Fruit fly (Drosophila melanogaster) whole organism, prepupa: Measurements from ENCODE around the gene CG7368.

ENCODE experiments used
- Blimp-1 ChIP-seq: fragments of 200-800 bp; sonication (Bioruptor generic); optimal IDR thresholded peaks from 3 replicates; lab custom pipeline; 2017; ENCODE audit warnings: missing biosample characterization, missing genetic modification characterization, mild to moderate bottlenecking, moderate library complexity, missing genetic modification reagents
- CG10631 ChIP-seq: fragments of 200-800 bp; sonication (Bioruptor generic); optimal IDR thresholded peaks from 2 replicates; lab custom pipeline; 2016; ENCODE audit warnings: missing biosample characterization, missing genetic modification characterization
- CG10669 ChIP-seq: fragments of 200-800 bp; sonication (Bioruptor generic); optimal IDR thresholded peaks from 3 replicates; lab custom pipeline; 2018; ENCODE audit warnings: missing biosample characterization, mild to moderate bottlenecking, missing genetic modification characterization, moderate library complexity
- CG11762 ChIP-seq: fragments of 200-800 bp; sonication (Bioruptor generic); optimal IDR thresholded peaks from 3 replicates; lab custom pipeline; 2016; ENCODE audit warnings: missing biosample characterization, missing genetic modification characterization; ENCODE audit not compliant: insufficient read depth
- CG11902 ChIP-seq: fragments of 200-800 bp; sonication (Bioruptor generic); optimal IDR thresholded peaks from 3 replicates; lab custom pipeline; 2016; ENCODE audit warnings: missing biosample characterization, missing genetic modification characterization
- CG1621 ChIP-seq: fragments of 200-800 bp; sonication (Bioruptor generic); optimal IDR thresholded peaks from 3 replicates; lab custom pipeline; 2018; ENCODE audit warnings: missing biosample characterization, mild to moderate bottlenecking, missing genetic modification characterization
- CG16779 ChIP-seq: fragments of 200-800 bp; sonication (Bioruptor generic); optimal IDR thresholded peaks from 3 replicates; lab custom pipeline; 2017; ENCODE audit warnings: missing biosample characterization, mild to moderate bottlenecking, missing genetic modification characterization
- CG32006 ChIP-seq: fragments of 200-800 bp; sonication (Bioruptor generic); optimal IDR thresholded peaks from 3 replicates; lab custom pipeline; 2017; ENCODE audit warnings: missing biosample characterization, mild to moderate bottlenecking, missing genetic modification characterization
- CG3919 ChIP-seq: fragments of 200-800 bp; sonication (Bioruptor generic); optimal IDR thresholded peaks from 3 replicates; lab custom pipeline; 2016; ENCODE audit warnings: missing biosample characterization, missing genetic modification characterization
- CG4318 ChIP-seq: fragments of 200-800 bp; sonication (Bioruptor generic); optimal IDR thresholded peaks from 3 replicates; lab custom pipeline; 2017; ENCODE audit warnings: missing biosample characterization, mild to moderate bottlenecking, missing genetic modification characterization
- CG6163 ChIP-seq: fragments of 200-800 bp; sonication (Bioruptor generic); IDR thresholded peaks from 3 replicates; pipeline ENCODE4 v1.3.6; 2022; ENCODE audit warnings: missing biosample characterization, missing genetic modification characterization
- CG6276 ChIP-seq: fragments of 200-800 bp; sonication (Bioruptor generic); optimal IDR thresholded peaks from 2 replicates; lab custom pipeline; 2017; ENCODE audit warnings: missing biosample characterization, mild to moderate bottlenecking, missing genetic modification characterization
- CG6808 ChIP-seq: fragments of 200-800 bp; sonication (Bioruptor generic); optimal IDR thresholded peaks from 3 replicates; lab custom pipeline; 2017; ENCODE audit warnings: missing biosample characterization, missing genetic modification characterization, mild to moderate bottlenecking, moderate library complexity, missing genetic modification reagents
- CG6854 ChIP-seq: fragments of 200-800 bp; sonication (Bioruptor generic); optimal IDR thresholded peaks from 2 replicates; lab custom pipeline; 2017; ENCODE audit warnings: missing biosample characterization, mild to moderate bottlenecking, missing genetic modification characterization
- CG8119 ChIP-seq: fragments of 200-800 bp; sonication (Bioruptor generic); IDR thresholded peaks from 3 replicates; pipeline ENCODE4 v1.3.6; 2022; ENCODE audit warnings: missing biosample characterization, missing genetic modification characterization
- CG8319 ChIP-seq: fragments of 200-800 bp; sonication (Bioruptor generic); optimal IDR thresholded peaks from 3 replicates; lab custom pipeline; 2016; ENCODE audit warnings: missing biosample characterization, missing genetic modification characterization
- CG9139 ChIP-seq: fragments of 200-800 bp; sonication (Bioruptor generic); optimal IDR thresholded peaks from 3 replicates; lab custom pipeline; 2017; ENCODE audit warnings: missing biosample characterization, mild to moderate bottlenecking, missing genetic modification characterization
- Eip78C ChIP-seq: fragments of 200-800 bp; sonication (Bioruptor generic); peaks from one replicate; lab custom pipeline; 2016; ENCODE audit warnings: missing biosample characterization, missing genetic modification characterization
- Eip93F ChIP-seq: fragments of 200-800 bp; sonication (Bioruptor generic); optimal IDR thresholded peaks from 2 replicates; lab custom pipeline; 2016; ENCODE audit warnings: missing biosample characterization, mild to moderate bottlenecking, missing genetic modification characterization
- Ets96B ChIP-seq: fragments of 200-800 bp; optimal IDR thresholded peaks from 2 replicates; lab custom pipeline; 2019; ENCODE audit warnings: missing biosample characterization, mild to moderate bottlenecking, missing genetic modification characterization, moderate library complexity
- Gug ChIP-seq: fragments of 200-800 bp; sonication (Bioruptor generic); IDR thresholded peaks from 2 replicates; pipeline ENCODE4 v1.3.6; 2022; ENCODE audit warnings: missing biosample characterization, missing genetic modification characterization
- Hr38 ChIP-seq: sonication (Bioruptor generic); optimal IDR thresholded peaks from 2 replicates; lab custom pipeline; 2016; ENCODE audit warnings: missing biosample characterization, missing genetic modification characterization
- Hr39 ChIP-seq: fragments of 200-800 bp; sonication (Bioruptor generic); optimal IDR thresholded peaks from 2 replicates; lab custom pipeline; 2016; ENCODE audit warnings: missing biosample characterization, missing genetic modification characterization
- Hr4 ChIP-seq: fragments of 200-800 bp; sonication (Bioruptor generic); optimal IDR thresholded peaks from 3 replicates; lab custom pipeline; 2016; ENCODE audit warnings: missing biosample characterization, missing genetic modification characterization
- Lpt ChIP-seq: fragments of 200-800 bp; sonication (Bioruptor generic); optimal IDR thresholded peaks from 3 replicates; lab custom pipeline; 2016; ENCODE audit warnings: missing biosample characterization, missing genetic modification characterization
- Met ChIP-seq: fragments of 200-800 bp; sonication (Bioruptor generic); optimal IDR thresholded peaks from 3 replicates; lab custom pipeline; 2016; ENCODE audit warnings: missing biosample characterization, missing genetic modification characterization
- Sox14 ChIP-seq: fragments of 200-800 bp; sonication (Bioruptor generic); optimal IDR thresholded peaks from 3 replicates; lab custom pipeline; 2016; ENCODE audit warnings: missing biosample characterization, missing genetic modification characterization
- Sox15 ChIP-seq: fragments of 200-800 bp; sonication (Bioruptor generic); optimal IDR thresholded peaks from 3 replicates; lab custom pipeline; 2016; ENCODE audit warnings: missing biosample characterization, missing genetic modification characterization
- achi ChIP-seq: fragments of 200-800 bp; sonication (Bioruptor generic); optimal IDR thresholded peaks from 3 replicates; lab custom pipeline; 2016; ENCODE audit warnings: missing biosample characterization, missing genetic modification characterization
- acj6 ChIP-seq: fragments of 200-800 bp; sonication (Bioruptor generic); optimal IDR thresholded peaks from 3 replicates; lab custom pipeline; 2016; ENCODE audit warnings: missing biosample characterization, missing genetic modification characterization
- cyc ChIP-seq: fragments of 200-800 bp; sonication (Bioruptor generic); optimal IDR thresholded peaks from 3 replicates; lab custom pipeline; 2016; ENCODE audit warnings: missing biosample characterization, missing genetic modification characterization
- dac ChIP-seq: fragments of 200-800 bp; sonication (Bioruptor generic); optimal IDR thresholded peaks from 2 replicates; lab custom pipeline; 2017; ENCODE audit warnings: missing biosample characterization, mild to moderate bottlenecking, missing genetic modification characterization
- dsx ChIP-seq: fragments of 200-800 bp; optimal IDR thresholded peaks from 3 replicates; lab custom pipeline; 2019; ENCODE audit warnings: missing biosample characterization, mild to moderate bottlenecking, missing genetic modification characterization, moderate library complexity; ENCODE audit not compliant: poor library complexity, severe bottlenecking
- eg ChIP-seq: fragments of 200-800 bp; sonication (Bioruptor generic); IDR thresholded peaks from 3 replicates; pipeline ENCODE4 v1.3.6; 2022; ENCODE audit warnings: missing biosample characterization, missing genetic modification characterization
- esn ChIP-seq: fragments of 200-800 bp; sonication (Bioruptor generic); optimal IDR thresholded peaks from 2 replicates; lab custom pipeline; 2016; ENCODE audit warnings: missing biosample characterization, mild to moderate bottlenecking, missing genetic modification characterization, moderate library complexity
- fd85E ChIP-seq: fragments of 200-800 bp; sonication (Bioruptor generic); optimal IDR thresholded peaks from 3 replicates; lab custom pipeline; 2016; ENCODE audit warnings: missing biosample characterization, missing genetic modification characterization
- fkh ChIP-seq: fragments of 200-800 bp; sonication (Bioruptor generic); optimal IDR thresholded peaks from 3 replicates; lab custom pipeline; 2017; ENCODE audit warnings: missing biosample characterization, mild to moderate bottlenecking, missing genetic modification characterization, moderate library complexity
- net ChIP-seq: fragments of 200-800 bp; sonication (Bioruptor generic); optimal IDR thresholded peaks from 3 replicates; lab custom pipeline; 2016; ENCODE audit warnings: missing biosample characterization, missing genetic modification characterization
- pdm3 ChIP-seq: fragments of 200-800 bp; sonication (Bioruptor generic); optimal IDR thresholded peaks from 3 replicates; lab custom pipeline; 2016; ENCODE audit warnings: missing biosample characterization, missing genetic modification characterization
- salr ChIP-seq, 2 experiments: fragments of 200-800 bp; sonication (Bioruptor generic); optimal IDR thresholded peaks; 3 replicates each; lab custom pipeline; 2016 to 2018; ENCODE audit warnings: missing biosample characterization in 2 of 2, missing genetic modification characterization in 2 of 2, mild to moderate bottlenecking in 1 of 2
- ss ChIP-seq, 2 experiments: fragments of 200-800 bp; sonication (Bioruptor generic); optimal IDR thresholded peaks; 2 replicates in 1 of 2; 3 replicates in 1 of 2; lab custom pipeline; 2017 to 2018; ENCODE audit warnings: mild to moderate bottlenecking in 2 of 2, missing biosample characterization in 2 of 2, missing genetic modification characterization in 2 of 2, moderate library complexity in 1 of 2
- svp ChIP-seq: fragments of 200-800 bp; sonication (Bioruptor generic); peaks from one replicate; lab custom pipeline; 2016; ENCODE audit warnings: missing biosample characterization, missing genetic modification characterization

Gene CG7368

dm6 chr3L:11557209-11557608 is 39.8 kb upstream of the CG7368 start (continued):
- TF ChIP-seq CG6808 (GFP tag; lab: Kevin White, UChicago) = peak; percentile 70
- TF ChIP-seq cyc = no peak
- TF ChIP-seq ss (GFP tag; optimal IDR thresholded peaks at IDR 0.05; lab: Kevin White, UChicago) = peak; percentile 81 to 82
- peak; percentile 72 for TF ChIP-seq CG8119 (GFP tag; lab: Robert Waterston, UW)
- TF ChIP-seq CG11762 (GFP tag; lab: Kevin White, UChicago) = peak; percentile 8
- TF ChIP-seq CG10669 = peak; percentile 37
- TF ChIP-seq Lpt (GFP tag; lab: Kevin White, UChicago) = peak; percentile 28
- no peak for TF ChIP-seq pdm3 (GFP tag; lab: Kevin White, UChicago)
- peak; percentile 74; the same call in 2 of the 3 replicates for TF ChIP-seq eg
- TF ChIP-seq Met (GFP tag; lab: Kevin White, UChicago) = no peak
- no peak for TF ChIP-seq Eip93F (GFP tag; lab: Kevin White, UChicago)
- TF ChIP-seq net = peak; percentile 70
- TF ChIP-seq CG3919 (GFP tag; lab: Kevin White, UChicago) = peak; percentile 46
- no peak for TF ChIP-seq CG10631 (GFP tag; lab: Kevin White, UChicago)
- TF ChIP-seq CG1621 (tag; lab: Kevin White, UChicago) = peak; percentile 25
- peak; percentile 69 for TF ChIP-seq CG6163 (GFP tag; lab: Robert Waterston, UW)
- no peak for TF ChIP-seq Ets96B (tag; lab: Kevin White, UChicago)
- TF ChIP-seq dsx (GFP tag; lab: Kevin White, UChicago) = peak; percentile 20
- peak; percentile 91 for TF ChIP-seq CG6276
- no peak for TF ChIP-seq esn (GFP tag; lab: Kevin White, UChicago)

- no peak for TF ChIP-seq salr (GFP tag; optimal IDR thresholded peaks at IDR 0.05; lab: Kevin White, UChicago)
- TF ChIP-seq svp (GFP tag; lab: Kevin White, UChicago) = peak; percentile 98
- no peak for TF ChIP-seq cyc
- no peak for TF ChIP-seq CG8119 (GFP tag; lab: Robert Waterston, UW)
- TF ChIP-seq CG16779 (tag; lab: Kevin White, UChicago) = no peak
- TF ChIP-seq CG6163 (GFP tag; lab: Robert Waterston, UW) = peak; percentile 34; the same call in 2 of the 3 replicates
- no peak for TF ChIP-seq Eip93F (GFP tag; lab: Kevin White, UChicago)
- no peak for TF ChIP-seq achi (GFP tag; lab: Kevin White, UChicago)
- TF ChIP-seq ss (GFP tag; optimal IDR thresholded peaks at IDR 0.05; lab: Kevin White, UChicago) = peak; percentile 15 to 30
- no peak for TF ChIP-seq Eip78C (GFP tag; lab: Kevin White, UChicago)
- no peak for TF ChIP-seq CG32006 (GFP tag; lab: Kevin White, UChicago)
- TF ChIP-seq Blimp-1 (GFP tag; lab: Kevin White, UChicago) = no peak
- TF ChIP-seq CG9139 (GFP tag; lab: Kevin White, UChicago) = no peak
- TF ChIP-seq Hr39 (GFP tag; lab: Kevin White, UChicago) = peak; percentile 33
- no peak for TF ChIP-seq dac (GFP tag; lab: Kevin White, UChicago)
- no peak for TF ChIP-seq Sox14 (GFP tag; lab: Kevin White, UChicago)
- TF ChIP-seq Hr4 (GFP tag; lab: Kevin White, UChicago) = no peak
- no peak for TF ChIP-seq CG11902 (GFP tag; lab: Kevin White, UChicago)
- TF ChIP-seq fkh (GFP tag; lab: Kevin White, UChicago) = no peak
These were observed 36.1 kb upstream of the CG7368 start for dm6 chr3L:11560885-11561284.

dm6 chr3L:11561946-11562760 is 34.8 kb upstream of the CG7368 start, which contains the start of the genes CG7394 and Mob2:
CG7394 (plus strand) TSS chr3L:11561996.
Mob2 (minus strand) TSS chr3L:11562233.
- TF ChIP-seq fd85E (peak; percentile 63), ss (GFP tag; optimal IDR thresholded peaks at IDR 0.05; lab: Kevin White, UChicago) (peak; percentile 48 to 69), CG6276 (peak; percentile 27), CG6163 (GFP tag; lab: Robert Waterston, UW) (peak; percentile 94), CG1621 (tag; lab: Kevin White, UChicago) (peak; percentile 49), CG8119 (GFP tag; lab: Robert Waterston, UW) (peak; percentile 84), acj6 (peak; percentile 91), CG4318 (GFP tag; lab: Kevin White, UChicago) (peak; percentile 78), CG8319 (GFP tag; lab: Kevin White, UChicago) (peak; percentile 74), Lpt (GFP tag; lab: Kevin White, UChicago) (peak; percentile 60), CG3919 (GFP tag; lab: Kevin White, UChicago) (peak; percentile 89), CG32006 (GFP tag; lab: Kevin White, UChicago) (peak; percentile 84), esn (GFP tag; lab: Kevin White, UChicago) (peak; percentile 92), Sox14 (GFP tag; lab: Kevin White, UChicago) (peak; percentile 89), Eip93F (GFP tag; lab: Kevin White, UChicago) (peak; percentile 56), Gug (GFP tag; lab: Robert Waterston, UW) (peak; percentile 87), Sox15 (GFP tag; lab: Kevin White, UChicago) (peak; percentile 81), CG16779 (tag; lab: Kevin White, UChicago) (no peak), Blimp-1 (GFP tag; lab: Kevin White, UChicago) (peak; percentile 46), Hr39 (GFP tag; lab: Kevin White, UChicago) (peak; percentile 88), CG11762 (GFP tag; lab: Kevin White, UChicago) (peak; percentile 68), Hr38 (GFP tag; lab: Kevin White, UChicago) (peak; percentile 53), CG6854 (GFP tag; lab: Kevin White, UChicago) (no peak), Hr4 (GFP tag; lab: Kevin White, UChicago) (peak; percentile 93), eg (peak; percentile 91), Ets96B (tag; lab: Kevin White, UChicago) (peak; percentile 85)
